Worm (Caenorhabditis elegans): ENCODE results near the gene ugt-16.
A peak's percentile ranks its signal among the peaks of the same experiment; 100 is the strongest.

The ugt-16 gene

DNA sequence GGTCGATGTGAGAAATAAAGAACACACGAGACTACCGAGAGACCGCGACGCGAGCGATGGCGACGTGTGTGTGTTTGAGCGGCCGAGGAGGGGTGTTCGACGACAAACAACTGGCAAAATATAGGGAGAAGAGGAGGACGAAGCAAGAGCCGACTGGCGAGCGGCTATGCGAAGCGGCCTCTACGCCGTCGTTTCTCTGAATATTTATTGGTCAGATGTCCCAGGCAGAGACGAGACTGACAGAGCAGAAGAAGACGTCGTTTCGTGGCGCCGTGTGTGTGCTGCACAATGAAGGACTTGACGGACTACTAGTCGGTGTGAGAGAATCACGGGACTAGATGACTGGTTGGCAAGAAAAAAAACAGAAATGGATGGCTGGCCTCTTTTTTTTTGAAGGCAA is 5.7 kb upstream of the ugt-16 start (continued):
- no peak for TF ChIP-seq lsl-1 (GFP tag; optimal IDR thresholded peaks at IDR 0.05)
- no peak for TF ChIP-seq snpc-4 (GFP tag; optimal IDR thresholded peaks at IDR 0.05)
- TF ChIP-seq snpc-4 (tag; optimal IDR thresholded peaks at IDR 0.05) = no peak
- no peak for TF ChIP-seq lir-1 (GFP tag; conservative IDR thresholded peaks at IDR 0.05)
- no peak for TF ChIP-seq nhr-90 (tag; optimal IDR thresholded peaks at IDR 0.05)
- no peak for TF ChIP-seq F10E7.11 (tag; optimal IDR thresholded peaks at IDR 0.05)
- no peak for TF ChIP-seq ZK185.1 (tag; optimal IDR thresholded peaks at IDR 0.05; ENCODE audit: poor library complexity, severe bottlenecking)
- 0 out of 2 replicates have a peak, but pooled peaks have one; percentile 39 for TF ChIP-seq dox-1 (GFP tag; IDR thresholded peaks at IDR 0.05)
- no peak for TF ChIP-seq nfya-1 (tag; optimal IDR thresholded peaks at IDR 0.05; ENCODE audit: borderline replicate concordance, insufficient read depth)
- no peak for TF ChIP-seq tbp1 (GFP tag; optimal IDR thresholded peaks at IDR 0.05)
- TF ChIP-seq rec-8 (tag; optimal IDR thresholded peaks at IDR 0.05) = no peak
- TF ChIP-seq nhr-179 (tag; optimal IDR thresholded peaks at IDR 0.05) = no peak
- no peak for TF ChIP-seq T26A5.8 (tag; optimal IDR thresholded peaks at IDR 0.05)
- TF ChIP-seq cebp-1 (GFP tag; IDR thresholded peaks at IDR 0.05) = 0 out of 2 replicates have a peak, but pooled peaks have one; percentile 13
- TF ChIP-seq cebp-1 (tag; optimal IDR thresholded peaks at IDR 0.05) = peak; percentile 52
- TF ChIP-seq dpff-1 (tag; optimal IDR thresholded peaks at IDR 0.05) = no peak
- TF ChIP-seq nfyb-1 (GFP tag; IDR thresholded peaks at IDR 0.05) = no peak
- no peak for TF ChIP-seq B0019.2 (GFP tag; conservative IDR thresholded peaks at IDR 0.05)
- no peak for TF ChIP-seq hlh-26 (GFP tag; conservative IDR thresholded peaks at IDR 0.05)
- no peak for TF ChIP-seq madf-3 (GFP tag; IDR thresholded peaks at IDR 0.05)
- TF ChIP-seq ekl-4 (GFP tag; IDR thresholded peaks at IDR 0.05) = no peak
- TF ChIP-seq hsf-1 (GFP tag; IDR thresholded peaks at IDR 0.05) = no peak
- no peak for TF ChIP-seq let-526 (GFP tag; IDR thresholded peaks at IDR 0.05)
- no peak for TF ChIP-seq Y79H2A.3 (GFP tag; conservative IDR thresholded peaks at IDR 0.05)
- peak; percentile 50 for TF ChIP-seq attf-5 (GFP tag; optimal IDR thresholded peaks at IDR 0.05)
- no peak for TF ChIP-seq xnd-1 (tag; optimal IDR thresholded peaks at IDR 0.05)
- TF ChIP-seq F55B11.4 (tag; optimal IDR thresholded peaks at IDR 0.05; ENCODE audit: borderline replicate concordance, insufficient read depth) = no peak
- TF ChIP-seq sdz-38 (tag; optimal IDR thresholded peaks at IDR 0.05) = no peak
- TF ChIP-seq aptf-3 (GFP tag; IDR thresholded peaks at IDR 0.05) = no peak
- no peak for TF ChIP-seq Y67H2A.10 (GFP tag; conservative IDR thresholded peaks at IDR 0.05)

DNA sequence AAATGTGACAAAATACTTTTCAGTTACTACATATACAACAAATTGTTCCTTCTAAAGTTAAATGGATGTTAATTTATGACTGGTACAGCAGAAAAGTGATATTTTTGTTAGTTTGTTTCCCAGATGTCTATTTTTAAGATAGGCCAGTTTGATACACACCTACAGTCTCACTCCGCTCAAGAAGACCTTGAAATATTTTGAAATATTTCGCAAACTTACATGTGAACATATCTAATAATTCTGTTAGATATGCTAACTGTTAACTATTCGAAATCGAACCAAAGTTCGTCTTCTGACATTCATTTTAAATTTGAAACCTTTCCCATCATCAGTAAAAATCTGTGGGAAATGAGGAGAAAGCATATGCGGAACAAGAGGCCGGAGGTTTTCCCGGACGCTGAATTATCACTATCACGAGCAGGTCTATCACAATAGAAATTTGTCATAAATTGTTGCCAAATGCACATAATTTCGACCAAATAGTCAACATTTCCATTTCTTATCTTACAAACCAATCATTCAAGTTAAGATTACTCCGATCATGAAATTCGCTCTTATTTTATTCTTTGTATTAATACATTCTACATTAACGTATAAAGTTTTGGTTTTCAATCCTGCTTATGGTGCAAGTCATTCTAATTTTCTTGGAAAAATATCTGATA is 4.9 kb upstream of the ugt-16 start, which contains the start of the genes ZC443.4 and ugt-18:
ZC443.4 (minus strand) TSS at position 95 of the 662 bp plus-strand sequence.
ugt-18 (plus strand) TSS at position 469 of the 662 bp plus-strand sequence.
- TF ChIP-seq nhr-80 (tag; optimal IDR thresholded peaks at IDR 0.05) (peak; percentile 5), mel-28 (tag; optimal IDR thresholded peaks at IDR 0.05; ENCODE audit: borderline replicate concordance) (no peak)

DNA sequence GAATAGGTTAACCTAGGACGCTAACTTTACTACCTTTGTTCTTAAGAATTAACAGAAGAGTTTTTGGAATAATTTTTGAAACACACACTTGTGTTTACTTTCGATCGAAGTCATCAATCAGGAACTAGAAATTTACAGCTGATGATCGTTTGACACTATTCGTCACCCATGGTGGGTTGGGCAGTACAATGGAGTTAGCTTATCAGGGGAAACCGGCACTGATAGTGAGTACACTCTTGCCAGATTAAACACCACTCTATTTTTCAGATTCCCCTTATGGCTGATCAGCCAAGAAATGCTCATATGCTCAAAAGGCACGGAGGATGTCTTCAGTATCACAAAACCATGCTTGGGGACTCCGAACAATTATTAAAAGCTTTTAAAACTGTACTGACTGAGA is 2.8 kb upstream of the ugt-16 start:
- TF ChIP-seq bed-2 (GFP tag; IDR thresholded peaks at IDR 0.05) (no peak), nhr-80 (tag; optimal IDR thresholded peaks at IDR 0.05) (peak; percentile 46)

DNA sequence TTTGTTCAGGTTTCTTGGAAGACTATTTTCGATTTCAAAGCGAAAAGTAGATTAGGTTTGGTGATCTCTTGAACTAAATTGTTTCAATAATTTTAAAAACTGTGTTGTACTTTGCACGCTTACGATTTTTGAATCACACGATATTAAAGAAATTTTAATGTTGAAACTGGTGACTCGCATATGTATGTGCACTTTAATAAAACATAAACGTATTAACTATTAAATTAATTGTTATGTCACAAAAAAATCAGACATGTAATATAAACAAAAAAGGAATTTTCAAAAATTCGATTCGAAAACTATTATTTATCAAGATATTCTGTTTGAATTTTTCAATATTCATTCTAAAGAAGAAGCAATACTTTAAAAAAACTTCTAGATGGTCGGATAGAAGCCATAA is 2.4 kb downstream of the ugt-16 start, which contains the start of gene ugt-15:
ugt-15 (plus strand) TSS at position 301 of the 400 bp plus-strand sequence.
- no peak for TF ChIP-seq ztf-3 (GFP tag; optimal IDR thresholded peaks at IDR 0.05)
- TF ChIP-seq hmg-1.2 (GFP tag; IDR thresholded peaks at IDR 0.05) = no peak
- no peak for TF ChIP-seq sptf-2 (GFP tag; optimal IDR thresholded peaks at IDR 0.05)
- TF ChIP-seq nhr-80 (tag; optimal IDR thresholded peaks at IDR 0.05) = peak; percentile 18
- no peak for TF ChIP-seq T07F8.4 (tag; optimal IDR thresholded peaks at IDR 0.05)
- no peak for TF ChIP-seq Y53F4B.3 (GFP tag; IDR thresholded peaks at IDR 0.05)
- no peak for TF ChIP-seq F39B2.1 (GFP tag; IDR thresholded peaks at IDR 0.05)
